Worm (Caenorhabditis elegans): Measurements from ENCODE around the gene nurf-1.

DNA sequence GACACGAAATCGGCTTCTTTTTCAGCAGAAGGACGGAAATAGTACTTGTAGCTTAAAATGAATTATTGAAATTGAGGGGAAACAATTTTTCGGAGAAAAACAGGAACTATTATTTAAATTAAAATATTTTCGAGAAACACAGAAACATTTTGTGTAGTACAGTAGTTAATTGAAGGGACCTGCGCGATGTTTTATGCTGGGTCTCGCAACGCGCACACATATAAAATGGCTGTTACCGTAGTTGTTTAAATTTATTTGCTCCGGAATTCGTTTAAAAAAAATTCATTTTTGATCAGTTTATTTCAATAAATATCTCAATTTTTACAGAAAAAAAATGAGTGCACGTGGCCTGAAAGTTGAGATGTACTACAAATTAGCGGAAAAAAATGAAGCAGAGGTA lies 20.3 kb downstream of the nurf-1 start, which contains the start of gene dsb-2:
- no peak for TF ChIP-seq ama-1 (optimal IDR thresholded peaks at IDR 0.05)
- no peak for TF ChIP-seq nfya-1 (tag; optimal IDR thresholded peaks at IDR 0.05)
